Worm (Caenorhabditis elegans) whole organism, L4 larva: Measurements from ENCODE around the gene F13D12.5.

Source experiments
- F44E2.7 ChIP-seq: fragments of 200-800 bp; sonication (Bioruptor generic); IDR thresholded peaks from 2 replicates; pipeline ENCODE4 v2.1.2; 2022; ENCODE audit warnings: missing genetic modification characterization, missing compliant biosample characterization
- T26A8.4 ChIP-seq: fragments of 200-800 bp; sonication (Bioruptor generic); IDR thresholded peaks from 2 replicates; pipeline ENCODE4 v1.3.6; 2022; ENCODE audit warnings: missing genetic modification characterization, missing compliant biosample characterization
- Y48G9A.11 ChIP-seq: fragments of 200-800 bp; sonication (Bioruptor generic); IDR thresholded peaks from 2 replicates; pipeline ENCODE4 v1.3.6; 2022; ENCODE audit warnings: missing genetic modification reagents, missing genetic modification characterization, missing compliant biosample characterization
- Y75B8A.6 ChIP-seq: fragments of 200-800 bp; sonication (Bioruptor generic); IDR thresholded peaks from 2 replicates; pipeline ENCODE4 v1.3.6; 2022; ENCODE audit warnings: missing genetic modification reagents, missing genetic modification characterization, missing compliant biosample characterization
- ZK546.5 ChIP-seq, 2 experiments: sonication (generic microtip); optimal IDR thresholded peaks; 2 replicates each; lab custom pipeline; 2017; ENCODE audit warnings: missing biosample characterization in 2 of 2, missing genetic modification characterization in 2 of 2
- aha-1 ChIP-seq: fragments of 150-350 bp; peaks from one replicate; lab custom pipeline; 2014; ENCODE audit warnings: missing biosample characterization, missing genetic modification characterization
- arid-1 ChIP-seq: fragments of 200-800 bp; sonication (Bioruptor generic); conservative IDR thresholded peaks from 2 replicates; pipeline ENCODE4 v1.3.6; 2022; ENCODE audit warnings: missing genetic modification reagents, missing genetic modification characterization, missing compliant biosample characterization
- ceh-32 ChIP-seq: sonication (generic microtip); optimal IDR thresholded peaks from 2 replicates; lab custom pipeline; 2016; ENCODE audit warnings: mild to moderate bottlenecking, missing genetic modification characterization, missing compliant biosample characterization; ENCODE audit not compliant: poor library complexity
- ces-1 ChIP-seq: fragments of 150-350 bp; sonication (generic microtip); optimal IDR thresholded peaks from 4 replicates; lab custom pipeline; 2014; ENCODE audit warnings: missing biosample characterization, missing genetic modification reagents, missing genetic modification characterization
- daf-16 ChIP-seq, 3 experiments: sonication (generic microtip); optimal IDR thresholded peaks; 2 replicates each; lab custom pipeline; 2016 to 2017; ENCODE audit warnings: missing genetic modification characterization in 3 of 3, missing genetic modification reagents in 3 of 3, mild to moderate bottlenecking in 2 of 3, missing compliant biosample characterization in 2 of 3, missing biosample characterization in 1 of 3, moderate library complexity in 1 of 3
- daf-19 ChIP-seq: fragments of 200-800 bp; sonication (Bioruptor generic); conservative IDR thresholded peaks from 2 replicates; pipeline ENCODE4 v1.3.6; 2022; ENCODE audit warnings: missing genetic modification characterization, missing compliant biosample characterization
- dmd-8 ChIP-seq: fragments of 200-800 bp; sonication (Bioruptor generic); IDR thresholded peaks from 2 replicates; pipeline ENCODE4 v1.3.6; 2022; ENCODE audit warnings: missing genetic modification characterization, missing compliant biosample characterization
- dmd-9 ChIP-seq: fragments of 200-800 bp; sonication (Bioruptor generic); IDR thresholded peaks from 2 replicates; pipeline ENCODE4 v1.3.6; 2022; ENCODE audit warnings: missing genetic modification reagents, missing genetic modification characterization, missing compliant biosample characterization
- duxl-1 ChIP-seq: sonication (generic microtip); optimal IDR thresholded peaks from 2 replicates; lab custom pipeline; 2016; ENCODE audit warnings: mild to moderate bottlenecking, missing genetic modification characterization, moderate library complexity, missing compliant biosample characterization; ENCODE audit not compliant: poor library complexity
- dve-1 ChIP-seq: sonication (generic microtip); optimal IDR thresholded peaks from 2 replicates; lab custom pipeline; 2017; ENCODE audit warnings: antibody characterized with exemption, mild to moderate bottlenecking, missing genetic modification characterization, missing compliant biosample characterization; ENCODE audit not compliant: insufficient read depth
- egl-43 ChIP-seq: fragments of 200-800 bp; sonication (Bioruptor generic); IDR thresholded peaks from 2 replicates; pipeline ENCODE4 v1.3.6; 2022; ENCODE audit warnings: missing genetic modification reagents, missing genetic modification characterization, missing compliant biosample characterization
- hlh-11 ChIP-seq: fragments of 200-800 bp; sonication (Bioruptor generic); optimal IDR thresholded peaks from 2 replicates; lab custom pipeline; 2018; ENCODE audit warnings: mild to moderate bottlenecking, missing genetic modification characterization, missing compliant biosample characterization
- hlh-30 ChIP-seq: sonication (generic microtip); optimal IDR thresholded peaks from 2 replicates; lab custom pipeline; 2017; ENCODE audit warnings: antibody characterized with exemption, mild to moderate bottlenecking, missing genetic modification characterization, missing compliant biosample characterization; ENCODE audit not compliant: insufficient read depth
- lim-7 ChIP-seq: fragments of 200-800 bp; sonication (Bioruptor generic); IDR thresholded peaks from 2 replicates; pipeline ENCODE4 v1.3.6; 2022; ENCODE audit warnings: missing genetic modification characterization, missing compliant biosample characterization
- lin-38 ChIP-seq: fragments of 200-800 bp; sonication (Bioruptor generic); IDR thresholded peaks from 2 replicates; pipeline ENCODE4 v1.3.6; 2022; ENCODE audit warnings: missing genetic modification reagents, missing genetic modification characterization, missing compliant biosample characterization
- lsy-2 ChIP-seq, 2 experiments: fragments of 150-350 bp in 1 of 2; sonication (generic microtip) in 1 of 2; optimal IDR thresholded peaks; 2 replicates each; lab custom pipeline; 2014 to 2017; ENCODE audit warnings: missing biosample characterization in 2 of 2, missing genetic modification characterization in 2 of 2
- madf-5 ChIP-seq, 2 experiments: fragments of 200-800 bp; sonication (Bioruptor generic); IDR thresholded peaks; 2 replicates each; pipeline ENCODE4 v1.3.6; 2022; ENCODE audit warnings: missing compliant biosample characterization in 2 of 2, missing genetic modification characterization in 2 of 2
- mdl-1 ChIP-seq, 2 experiments: fragments of 150-350 bp in 1 of 2; sonication (generic microtip) in 1 of 2; optimal IDR thresholded peaks; 2 replicates each; lab custom pipeline; 2014 to 2017; ENCODE audit warnings: missing biosample characterization in 2 of 2, missing genetic modification characterization in 2 of 2
- mdt-29 ChIP-seq: fragments of 200-800 bp; sonication (Bioruptor generic); IDR thresholded peaks from 2 replicates; pipeline ENCODE4 v1.3.6; 2022; ENCODE audit warnings: missing genetic modification reagents, missing genetic modification characterization, missing compliant biosample characterization
- mes-2 ChIP-seq: sonication (generic microtip); optimal IDR thresholded peaks from 2 replicates; lab custom pipeline; 2016; ENCODE audit warnings: missing genotype, mild to moderate bottlenecking, missing genetic modification characterization, missing compliant biosample characterization; ENCODE audit not compliant: poor library complexity, severe bottlenecking
- nhr-102 ChIP-seq: sonication (generic microtip); optimal IDR thresholded peaks from 2 replicates; lab custom pipeline; 2016; ENCODE audit warnings: mild to moderate bottlenecking, missing genetic modification characterization, moderate library complexity, missing compliant biosample characterization
- nhr-41 ChIP-seq: fragments of 200-800 bp; sonication (Bioruptor generic); IDR thresholded peaks from 2 replicates; pipeline ENCODE4 v1.3.6; 2022; ENCODE audit warnings: missing genetic modification reagents, missing genetic modification characterization, missing compliant biosample characterization
- nhr-42 ChIP-seq: fragments of 200-800 bp; sonication (Bioruptor generic); IDR thresholded peaks from 2 replicates; pipeline ENCODE4 v1.3.6; 2022; ENCODE audit warnings: missing genetic modification characterization, missing compliant biosample characterization
- nhr-6 ChIP-seq: fragments of 150-350 bp; optimal IDR thresholded peaks from 2 replicates; lab custom pipeline; 2014; ENCODE audit warnings: missing biosample characterization, missing genetic modification characterization
- pha-4 ChIP-seq, 2 experiments: fragments of 150-350 bp in 1 of 2; fragments of 200-800 bp in 1 of 2; sonication (Bioruptor generic) in 1 of 2; IDR thresholded peaks in 1 of 2; optimal IDR thresholded peaks in 1 of 2; 2 replicates each; pipeline versions ENCODE4 v1.3.6 to Lab custom; 2014 to 2022; ENCODE audit warnings: missing genetic modification characterization in 2 of 2, missing genetic modification reagents in 2 of 2, missing biosample characterization in 1 of 2, missing compliant biosample characterization in 1 of 2
- php-3 ChIP-seq: fragments of 200-800 bp; sonication (Bioruptor generic); IDR thresholded peaks from 2 replicates; pipeline ENCODE4 v1.3.6; 2022; ENCODE audit warnings: missing genetic modification reagents, missing genetic modification characterization, missing compliant biosample characterization
- rbr-2 ChIP-seq: sonication (generic microtip); optimal IDR thresholded peaks from 2 replicates; lab custom pipeline; 2016; ENCODE audit warnings: missing genotype, missing genetic modification characterization, missing compliant biosample characterization
- saeg-2 ChIP-seq: fragments of 200-800 bp; sonication (Bioruptor generic); IDR thresholded peaks from 2 replicates; pipeline ENCODE4 v1.3.6; 2022; ENCODE audit warnings: missing genetic modification reagents, missing genetic modification characterization, missing compliant biosample characterization
- sdz-12 ChIP-seq: fragments of 200-800 bp; sonication (Bioruptor generic); optimal IDR thresholded peaks from 2 replicates; lab custom pipeline; 2018; ENCODE audit warnings: mild to moderate bottlenecking, missing genetic modification characterization, missing compliant biosample characterization
- set-16 ChIP-seq: fragments of 200-800 bp; sonication (Bioruptor generic); IDR thresholded peaks from 2 replicates; pipeline ENCODE4 v1.3.6; 2022; ENCODE audit warnings: missing genetic modification reagents, missing genetic modification characterization, missing compliant biosample characterization
- skn-1 ChIP-seq: fragments of 150-350 bp; optimal IDR thresholded peaks from 2 replicates; lab custom pipeline; 2014; ENCODE audit warnings: missing biosample characterization, missing genetic modification characterization
- snpc-1.2 ChIP-seq: fragments of 200-800 bp; sonication (Bioruptor generic); IDR thresholded peaks from 2 replicates; pipeline ENCODE4 v1.3.6; 2022; ENCODE audit warnings: missing genetic modification reagents, missing genetic modification characterization, missing compliant biosample characterization
- spr-1 ChIP-seq: sonication (generic microtip); optimal IDR thresholded peaks from 2 replicates; lab custom pipeline; 2016; ENCODE audit warnings: mild to moderate bottlenecking, missing genetic modification characterization, missing compliant biosample characterization
- tag-97 ChIP-seq: fragments of 200-800 bp; sonication (Bioruptor generic); IDR thresholded peaks from 2 replicates; pipeline ENCODE4 v1.3.6; 2022; ENCODE audit warnings: missing genetic modification characterization, missing compliant biosample characterization
- unc-39 ChIP-seq: sonication (generic microtip); optimal IDR thresholded peaks from 2 replicates; lab custom pipeline; 2017; ENCODE audit warnings: missing biosample characterization, missing genetic modification characterization
- vab-7 ChIP-seq: fragments of 200-800 bp; sonication (Bioruptor generic); IDR thresholded peaks from 2 replicates; pipeline ENCODE4 v1.3.6; 2022; ENCODE audit warnings: missing genetic modification reagents, missing genetic modification characterization, missing compliant biosample characterization
- zfp-3 ChIP-seq: fragments of 200-800 bp; sonication (Bioruptor generic); conservative IDR thresholded peaks from 2 replicates; pipeline ENCODE4 v1.3.6; 2022; ENCODE audit warnings: missing genetic modification reagents, missing genetic modification characterization, missing compliant biosample characterization
- zip-2 ChIP-seq: fragments of 150-350 bp; optimal IDR thresholded peaks from 2 replicates; lab custom pipeline; 2014; ENCODE audit warnings: missing biosample characterization, missing genetic modification characterization

F13D12.5 gene

ce11 chrII:11751615-11752174 is 25.1 kb downstream of the F13D12.5 start (continued):
- TF ChIP-seq mdl-1 (tag; optimal IDR thresholded peaks at IDR 0.05; lab: Kevin White, UChicago) (no peak), zip-2 (tag; lab: Kevin White, UChicago) (no peak), rbr-2 (tag; lab: Kevin White, UChicago) (peak; percentile 13), dmd-8 (no peak), ZK546.5 (tag; optimal IDR thresholded peaks at IDR 0.05; lab: Kevin White, UChicago) (no peak), unc-39 (tag; lab: Kevin White, UChicago) (no peak), hlh-11 (tag; lab: Kevin White, UChicago) (peak; percentile 8), hlh-30 (tag; lab: Kevin White, UChicago) (no peak), mes-2 (tag; lab: Kevin White, UChicago) (peak; percentile 38), set-16 (peak; percentile 59)

ce11 chrII:11753186-11753585 is 26.6 kb downstream of the F13D12.5 start:
- peak; percentile 88 for TF ChIP-seq aha-1 (tag; lab: Kevin White, UChicago)
- no peak for TF ChIP-seq lin-38 (GFP tag; lab: Robert Waterston, UW)
- TF ChIP-seq php-3 (GFP tag; lab: Robert Waterston, UW) = no peak
- 0 out of 2 replicates have a peak, but pooled peaks have one; percentile 17 for TF ChIP-seq egl-43

- TF ChIP-seq ces-1 (GFP tag; lab: Kevin White, UChicago) (no peak), madf-5 (GFP tag; IDR thresholded peaks at IDR 0.05; lab: Robert Waterston, UW) (peak; percentile 21 to 78; a peak in 2 of 4 replicates), daf-19 (GFP tag; lab: Robert Waterston, UW) (peak; percentile 95; the same call in 1 of the 2 replicates), nhr-102 (tag; lab: Kevin White, UChicago) (no peak), zfp-3 (GFP tag; lab: Robert Waterston, UW) (peak; percentile 99), vab-7 (GFP tag; lab: Robert Waterston, UW) (peak; percentile 60; the same call in 1 of the 2 replicates), hlh-30 (tag; lab: Kevin White, UChicago) (peak; percentile 35), lim-7 (peak; percentile 89), tag-97 (GFP tag; lab: Robert Waterston, UW) (0 out of 2 replicates have a peak, but pooled peaks have one; percentile 37), duxl-1 (tag; lab: Kevin White, UChicago) (no peak), snpc-1.2 (GFP tag; lab: Robert Waterston, UW) (peak; percentile 81), Y48G9A.11 (peak; percentile 75), egl-43 (peak; percentile 84), saeg-2 (GFP tag; lab: Robert Waterston, UW) (peak; percentile 80; the same call in 1 of the 2 replicates), mdt-29 (GFP tag; lab: Robert Waterston, UW) (peak; percentile 56; the same call in 1 of the 2 replicates), nhr-41 (GFP tag; lab: Robert Waterston, UW) (peak; percentile 89), T26A8.4 (peak; percentile 87), F44E2.7 (no peak), nhr-6 (tag; lab: Kevin White, UChicago) (peak; percentile 48), php-3 (GFP tag; lab: Robert Waterston, UW) (peak; percentile 80), lin-38 (GFP tag; lab: Robert Waterston, UW) (peak; percentile 76), dmd-9 (peak; percentile 55; the same call in 1 of the 2 replicates), nhr-42 (GFP tag; lab: Robert Waterston, UW) (peak; percentile 76; the same call in 1 of the 2 replicates), dmd-8 (no peak), spr-1 (peak; percentile 37), Y75B8A.6 (peak; percentile 92), pha-4 (GFP tag; IDR thresholded peaks at IDR 0.05; lab: Robert Waterston, UW) (peak; percentile 87), pha-4 (tag; optimal IDR thresholded peaks at IDR 0.05; lab: Kevin White, UChicago) (peak; percentile 75), sdz-12 (peak; percentile 50), arid-1 (GFP tag; lab: Robert Waterston, UW) (0 out of 2 replicates have a peak, but pooled peaks have one; percentile 49), daf-16 (GFP tag; optimal IDR thresholded peaks at IDR 0.05; lab: Kevin White, UChicago) (no peak), daf-16 (tag; optimal IDR thresholded peaks at IDR 0.05; lab: Kevin White, UChicago) (peak; percentile 50), ceh-32 (tag; lab: Kevin White, UChicago) (peak; percentile 51), lsy-2 (tag; optimal IDR thresholded peaks at IDR 0.05; lab: Kevin White, UChicago) (peak in 1 of 2 experiments; percentile 89), dve-1 (tag; lab: Kevin White, UChicago) (peak; percentile 91), skn-1 (tag; lab: Kevin White, UChicago) (no peak)
Measured at ce11 chrII:11756684-11757107, 30.1 kb downstream of the F13D12.5 start.
